Worm (Caenorhabditis elegans) whole organism, mixed stage, embryonic: ENCODE data around the gene gpa-1.

Experiments
- M03D4.4 ChIP-seq: sonication (generic microtip); optimal IDR thresholded peaks from 2 replicates; lab custom pipeline; 2017; ENCODE audit warnings: mild to moderate bottlenecking, missing genetic modification characterization, missing compliant biosample characterization
- bed-3 ChIP-seq: fragments of 200-800 bp; sonication (Bioruptor generic); optimal IDR thresholded peaks from 3 replicates; lab custom pipeline; 2018; ENCODE audit warnings: mild to moderate bottlenecking, missing genetic modification characterization, moderate library complexity, missing compliant biosample characterization
- blmp-1 ChIP-seq: fragments of 150-350 bp; optimal IDR thresholded peaks from 2 replicates; lab custom pipeline; 2014; ENCODE audit warnings: missing biosample characterization, missing genetic modification characterization
- ceh-39 ChIP-seq: fragments of 150-350 bp; optimal IDR thresholded peaks from 2 replicates; lab custom pipeline; 2014; ENCODE audit warnings: missing biosample characterization, missing genetic modification characterization
- ceh-43 ChIP-seq: fragments of 200-800 bp; sonication (Bioruptor generic); optimal IDR thresholded peaks from 2 replicates; lab custom pipeline; 2018; ENCODE audit warnings: mild to moderate bottlenecking, missing genetic modification characterization, moderate library complexity, missing compliant biosample characterization
- ceh-83 ChIP-seq: fragments of 200-800 bp; sonication (Bioruptor generic); optimal IDR thresholded peaks from 2 replicates; lab custom pipeline; 2018; ENCODE audit warnings: mild to moderate bottlenecking, missing genetic modification characterization, missing compliant biosample characterization
- ces-1 ChIP-seq: fragments of 150-350 bp; optimal IDR thresholded peaks from 2 replicates; lab custom pipeline; 2014; ENCODE audit warnings: missing biosample characterization, missing genetic modification reagents, missing genetic modification characterization
- cnd-1 ChIP-seq: fragments of 200-800 bp; sonication (Bioruptor generic); optimal IDR thresholded peaks from 2 replicates; lab custom pipeline; 2018; ENCODE audit warnings: mild to moderate bottlenecking, missing genetic modification characterization, missing compliant biosample characterization
- drap-1 ChIP-seq: fragments of 200-800 bp; sonication (Bioruptor generic); optimal IDR thresholded peaks from 3 replicates; lab custom pipeline; 2018; ENCODE audit warnings: mild to moderate bottlenecking, missing genetic modification characterization, missing compliant biosample characterization
- elt-1 ChIP-seq: sonication (generic microtip); optimal IDR thresholded peaks from 2 replicates; lab custom pipeline; 2017; ENCODE audit warnings: missing genetic modification characterization, mild to moderate bottlenecking, missing compliant biosample characterization, antibody characterized with exemption, moderate library complexity, borderline replicate concordance; ENCODE audit not compliant: insufficient read depth
- elt-3 ChIP-seq: fragments of 150-350 bp; optimal IDR thresholded peaks from 2 replicates; lab custom pipeline; 2014; ENCODE audit warnings: missing biosample characterization, missing genetic modification characterization
- flh-1 ChIP-seq: fragments of 200-800 bp; sonication (Bioruptor generic); optimal IDR thresholded peaks from 2 replicates; lab custom pipeline; 2018; ENCODE audit warnings: mild to moderate bottlenecking, missing genetic modification characterization, moderate library complexity, missing compliant biosample characterization
- hlh-1 ChIP-seq: fragments of 150-350 bp; optimal IDR thresholded peaks from 2 replicates; lab custom pipeline; 2014; ENCODE audit warnings: missing biosample characterization, missing genetic modification reagents, missing genetic modification characterization
- lin-32 ChIP-seq: fragments of 200-800 bp; sonication (Bioruptor generic); optimal IDR thresholded peaks from 2 replicates; lab custom pipeline; 2018; ENCODE audit warnings: mild to moderate bottlenecking, missing genetic modification characterization, missing compliant biosample characterization
- lsy-2 ChIP-seq: fragments of 150-350 bp; optimal IDR thresholded peaks from 2 replicates; lab custom pipeline; 2014; ENCODE audit warnings: missing biosample characterization, missing genetic modification characterization
- mep-1 ChIP-seq: fragments of 150-350 bp; optimal IDR thresholded peaks from 2 replicates; lab custom pipeline; 2017; ENCODE audit warnings: missing biosample characterization, missing genetic modification reagents, missing genetic modification characterization, inconsistent platforms
- mls-2 ChIP-seq: sonication (generic microtip); optimal IDR thresholded peaks from 2 replicates; lab custom pipeline; 2016; ENCODE audit warnings: mild to moderate bottlenecking, missing genetic modification characterization, moderate library complexity, missing compliant biosample characterization
- nhr-12 ChIP-seq: fragments of 150-350 bp; optimal IDR thresholded peaks from 2 replicates; lab custom pipeline; 2014; ENCODE audit warnings: missing biosample characterization, missing genetic modification characterization
- nhr-2 ChIP-seq: fragments of 150-350 bp; optimal IDR thresholded peaks from 2 replicates; lab custom pipeline; 2014; ENCODE audit warnings: missing biosample characterization, missing genetic modification characterization
- nhr-237 ChIP-seq: fragments of 150-350 bp; optimal IDR thresholded peaks from 2 replicates; lab custom pipeline; 2014; ENCODE audit warnings: missing biosample characterization, missing genetic modification characterization
- nhr-28 ChIP-seq: fragments of 150-350 bp; optimal IDR thresholded peaks from 2 replicates; lab custom pipeline; 2014; ENCODE audit warnings: missing biosample characterization, missing genetic modification characterization
- nhr-76 ChIP-seq: sonication (generic microtip); optimal IDR thresholded peaks from 2 replicates; lab custom pipeline; 2017; ENCODE audit warnings: missing biosample characterization, missing genetic modification characterization
- pha-4 ChIP-seq: fragments of 150-350 bp; optimal IDR thresholded peaks from 2 replicates; lab custom pipeline; 2018; ENCODE audit warnings: missing biosample characterization, missing genetic modification reagents, missing genetic modification characterization
- sem-2 ChIP-seq: fragments of 200-800 bp; sonication (Bioruptor generic); optimal IDR thresholded peaks from 2 replicates; lab custom pipeline; 2018; ENCODE audit warnings: mild to moderate bottlenecking, missing genetic modification characterization, missing compliant biosample characterization
- snpc-4 ChIP-seq: fragments of 150-350 bp; optimal IDR thresholded peaks from 2 replicates; lab custom pipeline; 2014; ENCODE audit warnings: missing biosample characterization, missing genetic modification characterization
- sptf-1 ChIP-seq: sonication (generic microtip); optimal IDR thresholded peaks from 2 replicates; lab custom pipeline; 2017; ENCODE audit warnings: mild to moderate bottlenecking, missing genetic modification characterization, moderate library complexity, missing compliant biosample characterization
- tbx-8 ChIP-seq: fragments of 200-800 bp; sonication (Bioruptor generic); optimal IDR thresholded peaks from 2 replicates; lab custom pipeline; 2018; ENCODE audit warnings: mild to moderate bottlenecking, missing genetic modification characterization, moderate library complexity, missing compliant biosample characterization
- unc-120 ChIP-seq: sonication (generic microtip); optimal IDR thresholded peaks from 2 replicates; lab custom pipeline; 2017; ENCODE audit warnings: missing genetic modification characterization, missing compliant biosample characterization; ENCODE audit not compliant: poor library complexity, severe bottlenecking
- unc-39 ChIP-seq: fragments of 150-350 bp; optimal IDR thresholded peaks from 2 replicates; lab custom pipeline; 2014; ENCODE audit warnings: missing biosample characterization, missing genetic modification characterization
- unc-62 ChIP-seq: fragments of 150-350 bp; optimal IDR thresholded peaks from 2 replicates; lab custom pipeline; 2014; ENCODE audit warnings: missing biosample characterization, missing genetic modification reagents, missing genetic modification characterization
- zip-8 ChIP-seq: fragments of 150-350 bp; optimal IDR thresholded peaks from 2 replicates; lab custom pipeline; 2014; ENCODE audit warnings: missing biosample characterization, missing genetic modification characterization
- ztf-11 ChIP-seq: fragments of 150-350 bp; optimal IDR thresholded peaks from 2 replicates; lab custom pipeline; 2014; ENCODE audit warnings: missing biosample characterization, missing genetic modification characterization

The gpa-1 gene

ce11 chrV:11182925-11183324, 5.4 kb upstream of the gpa-1 start, which contains the start of gene cnc-10:
TSS of gene cnc-10 (plus strand) at chrV:11183225.
- no peak for TF ChIP-seq bed-3 (GFP tag; lab: Kevin White, UChicago)
- TF ChIP-seq nhr-12 (tag; lab: Kevin White, UChicago) = no peak
- no peak for TF ChIP-seq ztf-11 (tag; lab: Kevin White, UChicago)
- TF ChIP-seq pha-4 (tag; lab: Kevin White, UChicago) = no peak
- no peak for TF ChIP-seq M03D4.4 (tag; lab: Kevin White, UChicago)
- TF ChIP-seq nhr-28 (tag; lab: Kevin White, UChicago) = no peak
- no peak for TF ChIP-seq lsy-2 (tag; lab: Kevin White, UChicago)
- TF ChIP-seq, all 35 proteins: peak for 0

ce11 chrV:11180951-11181350, 3.5 kb upstream of the gpa-1 start:
- TF ChIP-seq zip-8 (no peak), ztf-11 (tag; lab: Kevin White, UChicago) (no peak), ceh-43 (GFP tag; lab: Kevin White, UChicago) (no peak), cnd-1 (tag; lab: Kevin White, UChicago) (no peak), snpc-4 (tag; lab: Kevin White, UChicago) (no peak), drap-1 (GFP tag; lab: Kevin White, UChicago) (no peak), nhr-28 (tag; lab: Kevin White, UChicago) (no peak), unc-120 (no peak), unc-39 (tag; lab: Kevin White, UChicago) (no peak), blmp-1 (tag; lab: Kevin White, UChicago) (no peak), lin-32 (GFP tag; lab: Kevin White, UChicago) (no peak), mep-1 (tag; lab: Kevin White, UChicago) (no peak), ceh-39 (tag; lab: Kevin White, UChicago) (no peak), tbx-8 (GFP tag; lab: Kevin White, UChicago) (no peak)

- TF ChIP-seq sem-2 (GFP tag; lab: Kevin White, UChicago) = peak; percentile 2
Measured at ce11 chrV:11176693-11177304, 678 bp downstream of the gpa-1 start.

- no peak for TF ChIP-seq hlh-1 (tag; lab: Kevin White, UChicago)
- TF ChIP-seq ceh-83 = peak; percentile 55
Measured at ce11 chrV:11174663-11175062, 2.8 kb downstream of the gpa-1 start.

ce11 chrV:11172667-11173066, 4.8 kb downstream of the gpa-1 start:
- TF ChIP-seq sem-2 (GFP tag; lab: Kevin White, UChicago) (no peak), lin-32 (GFP tag; lab: Kevin White, UChicago) (no peak), elt-3 (tag; lab: Kevin White, UChicago) (no peak), unc-120 (no peak), blmp-1 (tag; lab: Kevin White, UChicago) (no peak), unc-62 (GFP tag; lab: Kevin White, UChicago) (no peak), zip-8 (no peak), tbx-8 (GFP tag; lab: Kevin White, UChicago) (no peak), snpc-4 (tag; lab: Kevin White, UChicago) (no peak), mep-1 (tag; lab: Kevin White, UChicago) (no peak)

ce11 chrV:11171906-11172305, 5.6 kb downstream of the gpa-1 start, which contains the start of gene T19C4.5:
TSS of gene T19C4.5 (plus strand) at chrV:11172213.
- TF ChIP-seq mls-2 (tag; lab: Kevin White, UChicago) (no peak), lsy-2 (tag; lab: Kevin White, UChicago) (no peak), ceh-43 (GFP tag; lab: Kevin White, UChicago) (no peak), nhr-76 (tag; lab: Kevin White, UChicago) (no peak), sptf-1 (tag; lab: Kevin White, UChicago) (no peak), ces-1 (GFP tag; lab: Kevin White, UChicago) (no peak), hlh-1 (tag; lab: Kevin White, UChicago) (no peak), nhr-237 (no peak), nhr-2 (tag; lab: Kevin White, UChicago) (no peak), flh-1 (no peak), mep-1 (tag; lab: Kevin White, UChicago) (no peak), elt-3 (tag; lab: Kevin White, UChicago) (no peak), elt-1 (tag; lab: Kevin White, UChicago) (no peak), unc-39 (tag; lab: Kevin White, UChicago) (no peak), unc-120 (no peak), pha-4 (tag; lab: Kevin White, UChicago) (no peak), lin-32 (GFP tag; lab: Kevin White, UChicago) (no peak), cnd-1 (tag; lab: Kevin White, UChicago) (no peak), nhr-12 (tag; lab: Kevin White, UChicago) (no peak), snpc-4 (tag; lab: Kevin White, UChicago) (no peak)
